Worm (Caenorhabditis elegans): ENCODE measurements around the gene T07D4.5.

Gene T07D4.5

ce11 chrII:8856524-8856923 lies 27.6 kb downstream of the T07D4.5 start:
- TF ChIP-seq nhr-25 (tag; optimal IDR thresholded peaks at IDR 0.05) (peak; percentile 23), eor-1 (tag; optimal IDR thresholded peaks at IDR 0.05) (no peak)

- TF ChIP-seq nhr-25 (tag; optimal IDR thresholded peaks at IDR 0.05) (peak; percentile 24), R02D3.7 (tag; optimal IDR thresholded peaks at IDR 0.05) (no peak)
Measured at ce11 chrII:8854874-8855273, 29.3 kb downstream of the T07D4.5 start.

- TF ChIP-seq unc-62 (GFP tag; optimal IDR thresholded peaks at IDR 0.05) (peak; percentile 15), nhr-43 (tag; optimal IDR thresholded peaks at IDR 0.05; ENCODE audit: poor library complexity, severe bottlenecking) (peak; percentile 73), nhr-23 (tag; optimal IDR thresholded peaks at IDR 0.05) (peak; percentile 60), elt-3 (tag; optimal IDR thresholded peaks at IDR 0.05) (peak in 1 of 3 experiments; percentile 69), nhr-25 (tag; optimal IDR thresholded peaks at IDR 0.05) (peak; percentile 68), pha-4 (tag; optimal IDR thresholded peaks at IDR 0.05) (no peak), nhr-12 (tag; optimal IDR thresholded peaks at IDR 0.05) (no peak)
Measured at ce11 chrII:8853960-8854359, 30.2 kb downstream of the T07D4.5 start.

ce11 chrII:8853238-8853637 lies 30.9 kb downstream of the T07D4.5 start:
- TF ChIP-seq pqm-1 (tag; optimal IDR thresholded peaks at IDR 0.05) (no peak), eor-1 (tag; optimal IDR thresholded peaks at IDR 0.05) (no peak), hmg-11 (tag; optimal IDR thresholded peaks at IDR 0.05) (no peak), mml-1 (tag; optimal IDR thresholded peaks at IDR 0.05) (no peak), elt-1 (tag; optimal IDR thresholded peaks at IDR 0.05) (peak; percentile 76), R02D3.7 (tag; optimal IDR thresholded peaks at IDR 0.05) (no peak), fkh-2 (tag; optimal IDR thresholded peaks at IDR 0.05) (no peak), ceh-16 (tag; optimal IDR thresholded peaks at IDR 0.05) (no peak)

ce11 chrII:8851996-8852587 lies 32.0 kb downstream of the T07D4.5 start, which contains the start of gene oac-46:
TSS of gene oac-46 (minus strand) at chrII:8852096.
- TF ChIP-seq nhr-77 (tag; optimal IDR thresholded peaks at IDR 0.05), result no peak
- no peak for TF ChIP-seq lin-39 (tag; optimal IDR thresholded peaks at IDR 0.05)
- TF ChIP-seq nhr-43 (tag; optimal IDR thresholded peaks at IDR 0.05; ENCODE audit: poor library complexity, severe bottlenecking), result peak; percentile 39
- peak; percentile 78 for TF ChIP-seq nhr-25 (tag; optimal IDR thresholded peaks at IDR 0.05)
- peak; percentile 14 for TF ChIP-seq ama-1 (optimal IDR thresholded peaks at IDR 0.05)
- peak; percentile 56 for TF ChIP-seq nhr-23 (tag; optimal IDR thresholded peaks at IDR 0.05)

- TF ChIP-seq ceh-9 (tag; optimal IDR thresholded peaks at IDR 0.05) (no peak), skn-1 (tag; optimal IDR thresholded peaks at IDR 0.05) (no peak), snpc-4 (tag; optimal IDR thresholded peaks at IDR 0.05) (no peak), R02D3.7 (tag; optimal IDR thresholded peaks at IDR 0.05) (no peak), pqm-1 (tag; optimal IDR thresholded peaks at IDR 0.05) (no peak), nhr-43 (tag; optimal IDR thresholded peaks at IDR 0.05; ENCODE audit: poor library complexity, severe bottlenecking) (no peak), ZK546.5 (tag; optimal IDR thresholded peaks at IDR 0.05) (no peak), pha-4 (tag; optimal IDR thresholded peaks at IDR 0.05) (no peak), nhr-237 (tag; optimal IDR thresholded peaks at IDR 0.05) (no peak), nhr-12 (tag; optimal IDR thresholded peaks at IDR 0.05) (no peak), elt-2 (tag; optimal IDR thresholded peaks at IDR 0.05) (no peak), ztf-4 (tag; optimal IDR thresholded peaks at IDR 0.05) (no peak)
Measured at ce11 chrII:8848984-8849383, 35.1 kb downstream of the T07D4.5 start.

ce11 chrII:8845932-8846331 lies 38.2 kb downstream of the T07D4.5 start:
- TF ChIP-seq fkh-2 (tag; optimal IDR thresholded peaks at IDR 0.05), result no peak
- peak; percentile 39 for TF ChIP-seq pqm-1 (tag; optimal IDR thresholded peaks at IDR 0.05)

ce11 chrII:8845298-8845697 lies 38.8 kb downstream of the T07D4.5 start, which contains the start of gene agxt-1:
TSS of gene agxt-1 (plus strand) at chrII:8845598.
- TF ChIP-seq nhr-43 (tag; optimal IDR thresholded peaks at IDR 0.05; ENCODE audit: poor library complexity, severe bottlenecking) (no peak), eor-1 (tag; optimal IDR thresholded peaks at IDR 0.05) (no peak), jun-1 (tag; optimal IDR thresholded peaks at IDR 0.05) (no peak), zag-1 (tag; optimal IDR thresholded peaks at IDR 0.05) (no peak), nfya-1 (tag; optimal IDR thresholded peaks at IDR 0.05; ENCODE audit: insufficient read depth) (no peak), pqm-1 (tag; optimal IDR thresholded peaks at IDR 0.05) (no peak), unc-62 (GFP tag; optimal IDR thresholded peaks at IDR 0.05) (no peak), lin-39 (tag; optimal IDR thresholded peaks at IDR 0.05) (no peak), lsy-12 (tag; optimal IDR thresholded peaks at IDR 0.05) (no peak), ama-1 (optimal IDR thresholded peaks at IDR 0.05) (no peak), nhr-25 (tag; optimal IDR thresholded peaks at IDR 0.05) (no peak), nhr-11 (tag; optimal IDR thresholded peaks at IDR 0.05) (no peak), egl-27 (tag; optimal IDR thresholded peaks at IDR 0.05) (no peak)

All from whole organism, L3 larva.